Fruit fly (Drosophila melanogaster) whole organism, embryonic: ENCODE measurements around the gene Prosbeta2R2.
A peak's percentile ranks its signal among the peaks of the same experiment; 100 is the strongest.

Source experiments
- Asciz ChIP-seq: fragments of 200-800 bp; sonication (Bioruptor generic); optimal IDR thresholded peaks from 2 replicates; lab custom pipeline; 2017; ENCODE audit warnings: missing biosample characterization, mild to moderate bottlenecking, missing genetic modification characterization, missing genetic modification reagents
- CG10267 ChIP-seq: fragments of 200-800 bp; sonication (Bioruptor generic); optimal IDR thresholded peaks from 2 replicates; lab custom pipeline; 2018; ENCODE audit warnings: missing biosample characterization, mild to moderate bottlenecking, missing genetic modification characterization, moderate library complexity
- CG10321 ChIP-seq: fragments of 200-800 bp; sonication (Bioruptor generic); IDR thresholded peaks from 2 replicates; pipeline ENCODE4 v1.3.6; 2022; ENCODE audit warnings: missing biosample characterization, missing genetic modification characterization
- CG11695 ChIP-seq: fragments of 200-800 bp; sonication (Bioruptor generic); IDR thresholded peaks from 3 replicates; pipeline ENCODE4 v1.3.6; 2022; ENCODE audit warnings: missing biosample characterization, missing genetic modification characterization
- CG12391 ChIP-seq: fragments of 200-800 bp; sonication (Bioruptor generic); optimal IDR thresholded peaks from 3 replicates; lab custom pipeline; 2018; ENCODE audit warnings: missing biosample characterization, mild to moderate bottlenecking, missing genetic modification characterization, moderate library complexity
- CG13424 ChIP-seq: fragments of 200-800 bp; sonication (Bioruptor generic); optimal IDR thresholded peaks from 2 replicates; lab custom pipeline; 2019; ENCODE audit warnings: missing biosample characterization, mild to moderate bottlenecking, missing genetic modification characterization, moderate library complexity
- CG14667 ChIP-seq: fragments of 200-800 bp; sonication (Bioruptor generic); IDR thresholded peaks from 2 replicates; pipeline ENCODE4 v1.3.6; 2022; ENCODE audit warnings: missing biosample characterization, missing genetic modification characterization
- CG14710 ChIP-seq: fragments of 200-800 bp; sonication (Bioruptor generic); optimal IDR thresholded peaks from 3 replicates; lab custom pipeline; 2019; ENCODE audit warnings: missing biosample characterization, mild to moderate bottlenecking, missing genetic modification characterization, moderate library complexity
- CG15601 ChIP-seq: fragments of 200-800 bp; sonication (Bioruptor generic); optimal IDR thresholded peaks from 3 replicates; lab custom pipeline; 2019; ENCODE audit warnings: missing biosample characterization, mild to moderate bottlenecking, missing genetic modification characterization, moderate library complexity
- CG30431 ChIP-seq: fragments of 200-800 bp; sonication (Bioruptor generic); optimal IDR thresholded peaks from 2 replicates; lab custom pipeline; 2017; ENCODE audit warnings: missing biosample characterization, missing genetic modification characterization
- CG31441 ChIP-seq: fragments of 200-800 bp; sonication (Bioruptor generic); IDR thresholded peaks from 2 replicates; pipeline ENCODE4 v1.3.6; 2022; ENCODE audit warnings: missing biosample characterization, missing genetic modification characterization
- CG4360 ChIP-seq: fragments of 200-800 bp; sonication (Bioruptor generic); IDR thresholded peaks from 2 replicates; pipeline ENCODE4 v1.3.6; 2022; ENCODE audit warnings: missing biosample characterization, missing genetic modification characterization
- CG4854 ChIP-seq: fragments of 200-800 bp; sonication (Bioruptor generic); optimal IDR thresholded peaks from 2 replicates; lab custom pipeline; 2016; ENCODE audit warnings: missing biosample characterization, missing genetic modification characterization, inconsistent platforms
- CG5245 ChIP-seq: fragments of 200-800 bp; sonication (Bioruptor generic); optimal IDR thresholded peaks from 3 replicates; lab custom pipeline; 2016; ENCODE audit warnings: missing biosample characterization, missing genetic modification characterization
- CG5953 ChIP-seq: fragments of 200-800 bp; sonication (Bioruptor generic); IDR thresholded peaks from 2 replicates; pipeline ENCODE4 v1.3.6; 2022; ENCODE audit warnings: missing biosample characterization, missing genetic modification characterization
- CG6254 ChIP-seq: fragments of 200-800 bp; sonication (Bioruptor generic); optimal IDR thresholded peaks from 3 replicates; lab custom pipeline; 2017; ENCODE audit warnings: mild to moderate bottlenecking, missing biosample characterization, missing genetic modification reagents, missing genetic modification characterization
- CG6654 ChIP-seq: fragments of 200-800 bp; sonication (Bioruptor generic); optimal IDR thresholded peaks from 2 replicates; lab custom pipeline; 2017; ENCODE audit warnings: missing biosample characterization, mild to moderate bottlenecking, missing genetic modification characterization
- CG7839 ChIP-seq: fragments of 200-800 bp; sonication (Bioruptor generic); optimal IDR thresholded peaks from 3 replicates; lab custom pipeline; 2018; ENCODE audit warnings: missing biosample characterization, mild to moderate bottlenecking, missing genetic modification characterization, moderate library complexity
- CG8388 ChIP-seq: fragments of 200-800 bp; sonication (Bioruptor generic); optimal IDR thresholded peaks from 2 replicates; lab custom pipeline; 2019; ENCODE audit warnings: missing biosample characterization, mild to moderate bottlenecking, missing genetic modification characterization, moderate library complexity
- Lhr ChIP-seq: fragments of 200-800 bp; sonication (Bioruptor generic); optimal IDR thresholded peaks from 3 replicates; lab custom pipeline; 2017; ENCODE audit warnings: mild to moderate bottlenecking, missing biosample characterization, missing genetic modification reagents, missing genetic modification characterization
- Lim3 ChIP-seq: fragments of 200-800 bp; sonication (Bioruptor generic); IDR thresholded peaks from 2 replicates; pipeline ENCODE4 v1.3.6; 2022; ENCODE audit warnings: missing biosample characterization, missing genetic modification characterization
- Myb ChIP-seq: fragments of 200-800 bp; sonication (Bioruptor generic); optimal IDR thresholded peaks from 2 replicates; lab custom pipeline; 2016; ENCODE audit warnings: missing biosample characterization, missing genetic modification characterization
- Oaz ChIP-seq: fragments of 200-800 bp; sonication (Bioruptor generic); IDR thresholded peaks from 2 replicates; pipeline ENCODE4 v1.3.6; 2022; ENCODE audit warnings: missing biosample characterization, missing genetic modification characterization
- Oli ChIP-seq: fragments of 200-800 bp; sonication (Bioruptor generic); optimal IDR thresholded peaks from 2 replicates; lab custom pipeline; 2018; ENCODE audit warnings: missing biosample characterization, mild to moderate bottlenecking, missing genetic modification characterization, moderate library complexity
- Ptx1 ChIP-seq: fragments of 200-800 bp; sonication (Bioruptor generic); IDR thresholded peaks from 2 replicates; pipeline ENCODE4 v1.3.6; 2022; ENCODE audit warnings: missing biosample characterization, missing genetic modification characterization
- Six4 ChIP-seq: fragments of 200-800 bp; sonication (Bioruptor generic); optimal IDR thresholded peaks from 2 replicates; lab custom pipeline; 2016; ENCODE audit warnings: missing biosample characterization, missing genetic modification characterization
- Xrp1 ChIP-seq: fragments of 200-800 bp; sonication (Bioruptor generic); IDR thresholded peaks from 2 replicates; pipeline ENCODE4 v1.3.6; 2022; ENCODE audit warnings: missing biosample characterization, missing genetic modification characterization
- ara ChIP-seq: fragments of 200-800 bp; sonication (Bioruptor generic); IDR thresholded peaks from 2 replicates; pipeline ENCODE4 v1.3.6; 2022; ENCODE audit warnings: missing biosample characterization, missing genetic modification characterization
- az2 ChIP-seq: fragments of 200-800 bp; sonication (Bioruptor generic); optimal IDR thresholded peaks from 3 replicates; lab custom pipeline; 2016; ENCODE audit warnings: missing biosample characterization, missing genetic modification characterization
- bcd ChIP-seq: fragments of 200-800 bp; sonication (Bioruptor generic); optimal IDR thresholded peaks from 2 replicates; lab custom pipeline; 2017; ENCODE audit warnings: missing biosample characterization, mild to moderate bottlenecking, missing genetic modification characterization
- cad ChIP-seq: fragments of >200 bp; optimal IDR thresholded peaks from 2 replicates; lab custom pipeline; 2017; ENCODE audit warnings: missing biosample characterization, missing genetic modification characterization
- danr ChIP-seq: fragments of 200-800 bp; sonication (Bioruptor generic); IDR thresholded peaks from 2 replicates; pipeline ENCODE4 v1.3.6; 2022; ENCODE audit warnings: missing biosample characterization, missing genetic modification characterization
- dmrt99B ChIP-seq: fragments of 200-800 bp; sonication (Bioruptor generic); optimal IDR thresholded peaks from 2 replicates; lab custom pipeline; 2018; ENCODE audit warnings: missing biosample characterization, mild to moderate bottlenecking, missing genetic modification characterization, moderate library complexity
- fd3F ChIP-seq: fragments of 200-800 bp; sonication (Bioruptor generic); optimal IDR thresholded peaks from 2 replicates; lab custom pipeline; 2018; ENCODE audit warnings: missing biosample characterization, mild to moderate bottlenecking, missing genetic modification characterization, moderate library complexity
- fd64A ChIP-seq: fragments of 200-800 bp; sonication (Bioruptor generic); optimal IDR thresholded peaks from 3 replicates; lab custom pipeline; 2018; ENCODE audit warnings: missing biosample characterization, mild to moderate bottlenecking, missing genetic modification characterization
- gsb-n ChIP-seq: fragments of 200-800 bp; sonication (Bioruptor generic); optimal IDR thresholded peaks from 3 replicates; lab custom pipeline; 2018; ENCODE audit warnings: missing biosample characterization, mild to moderate bottlenecking, missing genetic modification characterization
- hkb ChIP-seq, 2 experiments: fragments of 200-800 bp in 1 of 2; fragments of >200 bp in 1 of 2; sonication (Bioruptor generic) in 1 of 2; IDR thresholded peaks in 1 of 2; optimal IDR thresholded peaks in 1 of 2; 2 replicates each; pipeline versions ENCODE4 v1.3.6 to Lab custom; 2017 to 2022; ENCODE audit warnings: missing biosample characterization in 1 of 2, missing genetic modification characterization in 1 of 2
- ind ChIP-seq: fragments of 200-800 bp; sonication (Bioruptor generic); optimal IDR thresholded peaks from 3 replicates; lab custom pipeline; 2016; ENCODE audit warnings: missing biosample characterization, missing genetic modification characterization
- jumu ChIP-seq: fragments of 200-800 bp; sonication (Bioruptor generic); optimal IDR thresholded peaks from 3 replicates; lab custom pipeline; 2016; ENCODE audit warnings: missing biosample characterization, missing genetic modification characterization
- oc ChIP-seq: fragments of 200-800 bp; sonication (Bioruptor generic); optimal IDR thresholded peaks from 2 replicates; lab custom pipeline; 2018; ENCODE audit warnings: missing biosample characterization, mild to moderate bottlenecking, missing genetic modification characterization, moderate library complexity
- pan ChIP-seq, 4 experiments: fragments of >200 bp in 3 of 4; fragments of 200-800 bp in 1 of 4; sonication (Bioruptor generic) in 1 of 4; optimal IDR thresholded peaks in 3 of 4; IDR thresholded peaks in 1 of 4; 2 replicates each; pipeline versions ENCODE4 v1.3.6 to Lab custom; 2017 to 2022; ENCODE audit warnings: missing biosample characterization in 2 of 4, missing genetic modification characterization in 2 of 4, mixed read lengths in 1 of 4
- peb ChIP-seq: fragments of 200-800 bp; sonication (Bioruptor generic); IDR thresholded peaks from 2 replicates; pipeline ENCODE4 v1.3.6; 2022; ENCODE audit warnings: missing biosample characterization, missing genetic modification characterization
- prd ChIP-seq, 3 experiments: fragments of >200 bp in 2 of 3; fragments of 200-800 bp in 1 of 3; sonication (Bioruptor generic) in 1 of 3; optimal IDR thresholded peaks in 2 of 3; IDR thresholded peaks in 1 of 3; 2 replicates in 2 of 3; 3 replicates in 1 of 3; pipeline versions ENCODE4 v1.3.6 to Lab custom; 2017 to 2022; ENCODE audit warnings: missing biosample characterization in 1 of 3, missing genetic modification characterization in 1 of 3
- ranshi ChIP-seq: fragments of 200-800 bp; sonication (Bioruptor generic); IDR thresholded peaks from 2 replicates; pipeline ENCODE4 v1.3.6; 2022; ENCODE audit warnings: missing biosample characterization, missing genetic modification characterization
- row ChIP-seq: fragments of 200-800 bp; sonication (Bioruptor generic); IDR thresholded peaks from 3 replicates; pipeline ENCODE4 v1.3.6; 2022; ENCODE audit warnings: missing biosample characterization, missing genetic modification characterization
- tgo ChIP-seq: fragments of 200-800 bp; sonication (Bioruptor generic); IDR thresholded peaks from 3 replicates; pipeline ENCODE4 v1.3.6; 2022; ENCODE audit warnings: missing biosample characterization, missing genetic modification characterization
- zen ChIP-seq: fragments of 200-800 bp; sonication (Bioruptor generic); optimal IDR thresholded peaks from 3 replicates; lab custom pipeline; 2018; ENCODE audit warnings: missing biosample characterization, mild to moderate bottlenecking, missing genetic modification characterization, moderate library complexity
- zfh1 ChIP-seq: fragments of 200-800 bp; sonication (Bioruptor generic); IDR thresholded peaks from 3 replicates; pipeline ENCODE4 v1.3.6; 2022; ENCODE audit warnings: missing biosample characterization, missing genetic modification characterization

The Prosbeta2R2 gene

dm6 chr3R:5209481-5209880 lies 9.8 kb downstream of the Prosbeta2R2 start:
- TF ChIP-seq CG14667 (GFP tag; lab: Robert Waterston, UW) = no peak
- TF ChIP-seq CG7839 (tag; lab: Kevin White, UChicago) = peak; percentile 58
- TF ChIP-seq oc (tag; lab: Kevin White, UChicago) = peak; percentile 26
- TF ChIP-seq Ptx1 (GFP tag; lab: Robert Waterston, UW) = peak; percentile 54; the same call in 1 of the 2 replicates
- peak; percentile 19 for TF ChIP-seq CG10267 (tag; lab: Kevin White, UChicago)
- peak; percentile 3 for TF ChIP-seq Lhr
- peak; percentile 45; the same call in 1 of the 2 replicates for TF ChIP-seq ara (GFP tag; lab: Robert Waterston, UW)
- TF ChIP-seq peb (GFP tag; lab: Robert Waterston, UW) = 0 out of 2 replicates have a peak, but pooled peaks have one; percentile 9
- no peak for TF ChIP-seq CG10321 (GFP tag; lab: Robert Waterston, UW)
- TF ChIP-seq Oli (tag; lab: Kevin White, UChicago) = peak; percentile 58
- TF ChIP-seq CG12391 = peak; percentile 40
- TF ChIP-seq zfh1 (GFP tag; lab: Robert Waterston, UW) = peak; percentile 58; the same call in 1 of the 3 replicates
- no peak for TF ChIP-seq cad (GFP tag; lab: Kevin White, UChicago)
- TF ChIP-seq dmrt99B (tag; lab: Kevin White, UChicago) = peak; percentile 68
- TF ChIP-seq CG4854 = no peak
- peak; percentile 28 for TF ChIP-seq fd64A (GFP tag; lab: Kevin White, UChicago)
- 0 out of 3 replicates have a peak, but pooled peaks have one; percentile 20 for TF ChIP-seq tgo (GFP tag; lab: Robert Waterston, UW)
- TF ChIP-seq CG13424 (tag; lab: Kevin White, UChicago) = peak; percentile 4
- TF ChIP-seq ranshi = peak; percentile 52; the same call in 1 of the 2 replicates
- 0 out of 2 replicates have a peak, but pooled peaks have one; percentile 35 for TF ChIP-seq CG4360 (GFP tag; lab: Robert Waterston, UW)
- TF ChIP-seq az2 (GFP tag; lab: Kevin White, UChicago) = peak; percentile 35
- TF ChIP-seq prd (optimal IDR thresholded peaks at IDR 0.05; lab: Kevin White, UChicago) = no peak
- TF ChIP-seq prd (GFP tag; IDR thresholded peaks at IDR 0.05; lab: Robert Waterston, UW) = peak; percentile 68; the same call in 1 of the 3 replicates
- peak; percentile 59 for TF ChIP-seq Asciz
- TF ChIP-seq gsb-n (tag; lab: Kevin White, UChicago) = peak; percentile 44
- TF ChIP-seq CG30431 = peak; percentile 27
- TF ChIP-seq row = peak; percentile 27; the same call in 1 of the 3 replicates
- peak; percentile 44; the same call in 1 of the 2 replicates for TF ChIP-seq CG5953 (GFP tag; lab: Robert Waterston, UW)
- TF ChIP-seq pan (optimal IDR thresholded peaks at IDR 0.05; lab: Kevin White, UChicago) = no peak
- peak in 1 of 2 experiments; percentile 39 for TF ChIP-seq pan (GFP tag; optimal IDR thresholded peaks at IDR 0.05 in 1 of 2, IDR thresholded peaks at IDR 0.05 in 1 of 2)
- TF ChIP-seq Oaz (GFP tag; lab: Robert Waterston, UW) = 0 out of 2 replicates have a peak, but pooled peaks have one; percentile 17
- TF ChIP-seq bcd (GFP tag; lab: Kevin White, UChicago) = peak; percentile 20
- peak; percentile 71; the same call in 1 of the 3 replicates for TF ChIP-seq CG11695 (GFP tag; lab: Robert Waterston, UW)
- peak; percentile 20 for TF ChIP-seq CG5245
- peak; percentile 7 for TF ChIP-seq CG15601 (tag; lab: Kevin White, UChicago)
- peak; percentile 66 for TF ChIP-seq CG8388 (GFP tag; lab: Kevin White, UChicago)
- peak; percentile 60 for TF ChIP-seq CG31441
- peak; percentile 12 for TF ChIP-seq CG6654 (GFP tag; lab: Kevin White, UChicago)
- peak; percentile 6 for TF ChIP-seq Myb
- peak; percentile 14 for TF ChIP-seq zen (tag; lab: Kevin White, UChicago)
- no peak for TF ChIP-seq Lim3 (GFP tag; lab: Robert Waterston, UW)
- peak; percentile 41 for TF ChIP-seq CG6254 (GFP tag; lab: Kevin White, UChicago)
- peak; percentile 21 for TF ChIP-seq ind
- TF ChIP-seq hkb (optimal IDR thresholded peaks at IDR 0.05; lab: Kevin White, UChicago) = no peak
- peak; percentile 55 for TF ChIP-seq hkb (GFP tag; IDR thresholded peaks at IDR 0.05; lab: Robert Waterston, UW)
- TF ChIP-seq Xrp1 (GFP tag; lab: Robert Waterston, UW) = peak; percentile 52; the same call in 1 of the 2 replicates
- peak; percentile 32 for TF ChIP-seq CG14710 (tag; lab: Kevin White, UChicago)
- TF ChIP-seq jumu (GFP tag; lab: Kevin White, UChicago) = peak; percentile 29
- 0 out of 2 replicates have a peak, but pooled peaks have one; percentile 34 for TF ChIP-seq danr (GFP tag; lab: Robert Waterston, UW)
- TF ChIP-seq Six4 = peak; percentile 25
- TF ChIP-seq fd3F (GFP tag; lab: Kevin White, UChicago) = no peak
